Worm (Caenorhabditis elegans) whole organism, L4 larva: ENCODE results near the gene fbxb-42.

Source experiments
- D1046.2 ChIP-seq: fragments of 200-800 bp; sonication (Bioruptor generic); IDR thresholded peaks from 2 replicates; pipeline ENCODE4 v1.3.6; 2022; ENCODE audit warnings: missing genetic modification characterization, missing compliant biosample characterization
- F37D6.2 ChIP-seq: sonication (generic microtip); optimal IDR thresholded peaks from 2 replicates; lab custom pipeline; 2016; ENCODE audit warnings: mild to moderate bottlenecking, missing genetic modification characterization, missing compliant biosample characterization
- F49E8.2 ChIP-seq: sonication (generic microtip); optimal IDR thresholded peaks from 2 replicates; lab custom pipeline; 2016; ENCODE audit warnings: missing compliant biosample characterization, mild to moderate bottlenecking, missing genetic modification characterization, borderline replicate concordance
- ZK546.5 ChIP-seq, 2 experiments: sonication (generic microtip); optimal IDR thresholded peaks; 2 replicates each; lab custom pipeline; 2017; ENCODE audit warnings: missing biosample characterization in 2 of 2, missing genetic modification characterization in 2 of 2
- hlh-30 ChIP-seq: sonication (generic microtip); optimal IDR thresholded peaks from 2 replicates; lab custom pipeline; 2017; ENCODE audit warnings: antibody characterized with exemption, mild to moderate bottlenecking, missing genetic modification characterization, missing compliant biosample characterization; ENCODE audit not compliant: insufficient read depth
- nhr-237 ChIP-seq: sonication (generic microtip); optimal IDR thresholded peaks from 2 replicates; lab custom pipeline; 2017; ENCODE audit warnings: missing biosample characterization, missing genetic modification characterization
- pha-4 ChIP-seq, 2 experiments: fragments of 150-350 bp in 1 of 2; fragments of 200-800 bp in 1 of 2; sonication (Bioruptor generic) in 1 of 2; IDR thresholded peaks in 1 of 2; optimal IDR thresholded peaks in 1 of 2; 2 replicates each; pipeline versions ENCODE4 v1.3.6 to Lab custom; 2014 to 2022; ENCODE audit warnings: missing genetic modification characterization in 2 of 2, missing genetic modification reagents in 2 of 2, missing biosample characterization in 1 of 2, missing compliant biosample characterization in 1 of 2
- php-3 ChIP-seq: fragments of 200-800 bp; sonication (Bioruptor generic); IDR thresholded peaks from 2 replicates; pipeline ENCODE4 v1.3.6; 2022; ENCODE audit warnings: missing genetic modification reagents, missing genetic modification characterization, missing compliant biosample characterization
- zfp-2 ChIP-seq: sonication (generic microtip); optimal IDR thresholded peaks from 2 replicates; lab custom pipeline; 2016; ENCODE audit warnings: mild to moderate bottlenecking, missing genetic modification characterization, missing compliant biosample characterization

DNA sequence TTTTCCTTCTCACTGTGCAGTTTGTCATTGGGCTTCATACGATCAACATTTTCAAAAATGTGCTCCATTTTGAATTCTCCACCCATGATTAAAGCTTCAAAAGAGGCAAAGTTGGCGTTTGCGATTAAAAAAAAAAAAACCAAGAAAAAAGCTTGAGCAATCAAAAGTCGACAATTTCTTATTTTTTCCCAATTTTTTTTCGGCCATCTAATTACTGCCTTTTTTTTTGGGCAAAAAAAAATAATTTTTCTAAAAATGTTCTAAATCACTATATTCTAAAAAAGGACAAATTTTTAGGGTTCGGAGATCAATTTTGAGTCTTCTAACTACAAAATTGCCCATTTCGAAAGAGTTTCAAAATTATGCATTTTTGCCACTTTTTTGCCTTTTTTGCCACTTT lies 38.6 kb downstream of the fbxb-42 start, which contains the start of gene K05F6.10:
- TF ChIP-seq nhr-237 (tag; lab: Kevin White, UChicago), result no peak
- no peak for TF ChIP-seq hlh-30 (tag; lab: Kevin White, UChicago)
- no peak for TF ChIP-seq D1046.2 (GFP tag; lab: Robert Waterston, UW)
- no peak for TF ChIP-seq F49E8.2 (tag; lab: Kevin White, UChicago)
- no peak for TF ChIP-seq pha-4 (GFP tag; IDR thresholded peaks at IDR 0.05; lab: Robert Waterston, UW)
- TF ChIP-seq pha-4 (tag; optimal IDR thresholded peaks at IDR 0.05; lab: Kevin White, UChicago), result no peak
- no peak for TF ChIP-seq ZK546.5 (tag; optimal IDR thresholded peaks at IDR 0.05; lab: Kevin White, UChicago)
- TF ChIP-seq F37D6.2 (tag; lab: Kevin White, UChicago), result no peak
- no peak for TF ChIP-seq php-3 (GFP tag; lab: Robert Waterston, UW)
- no peak for TF ChIP-seq zfp-2 (tag; lab: Kevin White, UChicago)
